Fruit fly (Drosophila melanogaster): ENCODE data around the gene corto.

DNA sequence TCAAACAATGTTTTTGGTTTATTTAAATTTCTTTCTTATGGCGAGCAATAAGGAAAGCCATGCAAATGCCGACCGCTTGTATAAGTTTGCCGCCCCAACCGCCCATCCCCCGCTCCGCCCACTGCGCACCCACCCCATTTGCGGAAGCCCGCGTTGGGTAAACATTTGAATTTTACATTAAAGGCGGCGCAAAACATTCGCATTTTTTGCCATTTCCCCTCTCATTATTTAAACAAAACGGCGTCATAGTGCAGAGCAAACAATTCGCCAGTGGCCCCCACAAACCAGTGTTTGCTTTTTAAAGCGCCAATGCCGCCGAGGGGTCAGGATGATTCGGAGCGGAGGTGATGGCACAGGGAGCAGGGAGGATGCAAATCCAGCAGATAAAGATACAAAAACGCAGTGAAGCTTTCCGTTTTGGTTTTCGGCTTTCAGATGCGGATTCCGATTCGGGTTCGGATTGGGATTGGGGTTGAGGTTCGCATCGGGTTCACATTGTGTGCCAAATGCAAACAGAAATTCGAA lies 51.4 kb downstream of the corto start:
- TF ChIP-seq CG7045 (GFP tag; optimal IDR thresholded peaks at IDR 0.05) (peak; percentile 30), Crg-1 (GFP tag; optimal IDR thresholded peaks at IDR 0.05) (no peak), CG7101 (tag; optimal IDR thresholded peaks at IDR 0.05) (peak; percentile 8), Clk (GFP tag; optimal IDR thresholded peaks at IDR 0.05) (no peak), cic (GFP tag; optimal IDR thresholded peaks at IDR 0.05) (peak; percentile 6), Hr96 (GFP tag; optimal IDR thresholded peaks at IDR 0.05) (no peak), CG11617 (GFP tag; optimal IDR thresholded peaks at IDR 0.05) (peak; percentile 21), CG5204 (GFP tag; optimal IDR thresholded peaks at IDR 0.05) (no peak)
